Worm (Caenorhabditis elegans): ENCODE results near the gene C43G2.3.

The C43G2.3 gene

ce11 chrIV:6577914-6578313, at the start of gene C43G2.3:
C43G2.3 (plus strand) TSS chrIV:6578214.
- TF ChIP-seq sptf-1 (tag; optimal IDR thresholded peaks at IDR 0.05) (no peak), nhr-76 (tag; optimal IDR thresholded peaks at IDR 0.05) (no peak), nhr-12 (tag; optimal IDR thresholded peaks at IDR 0.05) (no peak), lin-32 (GFP tag; optimal IDR thresholded peaks at IDR 0.05) (no peak), bed-3 (GFP tag; optimal IDR thresholded peaks at IDR 0.05) (no peak), lin-13 (tag; optimal IDR thresholded peaks at IDR 0.05) (no peak), M03D4.4 (tag; optimal IDR thresholded peaks at IDR 0.05) (no peak), ceh-39 (tag; optimal IDR thresholded peaks at IDR 0.05) (no peak), mab-5 (tag; optimal IDR thresholded peaks at IDR 0.05) (no peak), elt-1 (tag; optimal IDR thresholded peaks at IDR 0.05; ENCODE audit: borderline replicate concordance, insufficient read depth) (no peak), tbx-8 (GFP tag; optimal IDR thresholded peaks at IDR 0.05) (no peak), mep-1 (tag; optimal IDR thresholded peaks at IDR 0.05) (no peak)

DNA sequence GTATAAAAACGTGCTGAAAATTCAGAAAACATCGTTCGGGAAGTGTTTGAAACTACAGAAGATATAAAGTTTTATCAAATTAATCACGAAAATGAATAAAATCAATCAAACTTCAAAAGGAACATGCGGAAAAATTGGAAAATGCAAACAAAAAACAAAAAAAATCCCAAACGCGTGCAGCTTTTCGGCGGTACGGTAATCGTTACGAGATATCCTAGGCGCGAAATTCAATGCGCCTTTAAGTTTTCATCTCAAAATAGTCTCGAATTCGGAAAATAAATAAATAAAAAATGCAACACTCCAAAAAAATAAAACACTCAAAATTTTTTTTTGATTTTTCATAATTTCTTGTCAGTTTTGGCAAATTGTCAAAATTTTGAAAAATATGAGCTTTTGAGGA, 48.2 kb upstream of the C43G2.3 start:
- TF ChIP-seq elt-3 (tag; optimal IDR thresholded peaks at IDR 0.05) (no peak), zip-8 (tag; optimal IDR thresholded peaks at IDR 0.05) (no peak), flh-1 (GFP tag; optimal IDR thresholded peaks at IDR 0.05) (no peak), pha-4 (tag; optimal IDR thresholded peaks at IDR 0.05) (no peak), nhr-76 (tag; optimal IDR thresholded peaks at IDR 0.05) (no peak), drap-1 (GFP tag; optimal IDR thresholded peaks at IDR 0.05) (no peak), cnd-1 (tag; optimal IDR thresholded peaks at IDR 0.05) (no peak), nhr-12 (tag; optimal IDR thresholded peaks at IDR 0.05) (no peak), M03D4.4 (tag; optimal IDR thresholded peaks at IDR 0.05) (no peak), ceh-43 (GFP tag; optimal IDR thresholded peaks at IDR 0.05) (no peak)

DNA sequence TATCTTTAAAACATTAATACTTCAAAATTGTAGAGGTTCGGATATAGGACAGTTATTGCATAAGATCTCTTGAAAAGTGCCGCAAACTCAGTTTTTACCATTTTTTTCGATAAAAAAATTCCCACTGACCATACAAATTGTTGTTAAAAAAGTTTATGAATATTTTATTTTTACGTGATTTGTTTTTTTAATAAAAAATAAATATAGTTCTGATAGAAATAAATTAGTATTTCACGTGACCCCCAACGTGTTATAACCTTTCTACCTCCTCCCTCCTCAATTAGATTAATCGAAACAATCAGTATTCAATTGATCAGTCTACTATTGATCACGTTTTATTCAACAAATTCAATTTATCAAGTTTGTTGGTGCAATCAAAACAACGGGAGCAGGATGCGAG, 46.6 kb upstream of the C43G2.3 start, which contains the start of gene C01G5.4:
Gene C01G5.4, plus strand, starts transcription at position 301 of the 400 bp plus-strand sequence.
- TF ChIP-seq nhr-28 (tag; optimal IDR thresholded peaks at IDR 0.05): no peak
- TF ChIP-seq lin-32 (GFP tag; optimal IDR thresholded peaks at IDR 0.05): no peak
- no peak for TF ChIP-seq bed-3 (GFP tag; optimal IDR thresholded peaks at IDR 0.05)
- no peak for TF ChIP-seq ceh-43 (GFP tag; optimal IDR thresholded peaks at IDR 0.05)
- no peak for TF ChIP-seq nhr-12 (tag; optimal IDR thresholded peaks at IDR 0.05)
- no peak for TF ChIP-seq sem-2 (GFP tag; optimal IDR thresholded peaks at IDR 0.05)
- TF ChIP-seq mls-2 (tag; optimal IDR thresholded peaks at IDR 0.05): no peak
- TF ChIP-seq blmp-1 (tag; optimal IDR thresholded peaks at IDR 0.05): no peak
- TF ChIP-seq hlh-1 (tag; optimal IDR thresholded peaks at IDR 0.05): no peak
- no peak for TF ChIP-seq nhr-76 (tag; optimal IDR thresholded peaks at IDR 0.05)
- TF ChIP-seq nhr-237 (tag; optimal IDR thresholded peaks at IDR 0.05): no peak
- no peak for TF ChIP-seq ceh-39 (tag; optimal IDR thresholded peaks at IDR 0.05)
- TF ChIP-seq unc-39 (tag; optimal IDR thresholded peaks at IDR 0.05): no peak

DNA sequence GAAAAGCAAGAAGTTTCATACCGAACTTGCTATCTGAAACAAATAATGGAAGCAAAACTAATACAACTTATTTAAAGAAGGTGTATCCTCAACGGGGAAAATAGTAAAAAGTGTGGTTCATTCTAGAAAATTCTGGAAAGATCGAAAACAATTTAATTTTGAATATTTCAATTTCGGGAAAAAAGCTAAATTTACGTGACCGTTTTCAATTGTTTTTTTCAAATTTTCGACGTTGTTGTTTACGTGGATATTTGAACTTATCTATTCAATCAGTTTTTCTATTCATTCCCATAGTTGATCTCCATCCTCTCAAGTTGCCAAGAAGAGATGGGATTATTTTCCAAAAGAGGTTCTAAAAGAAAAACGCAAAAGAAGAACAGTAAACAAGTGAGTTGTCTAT, 42.1 kb upstream of the C43G2.3 start, which contains the start of gene C01G5.3:
Gene C01G5.3, plus strand, starts transcription at position 301 of the 400 bp plus-strand sequence.
- TF ChIP-seq sem-2 (GFP tag; optimal IDR thresholded peaks at IDR 0.05) (no peak), ztf-11 (tag; optimal IDR thresholded peaks at IDR 0.05) (no peak), nhr-28 (tag; optimal IDR thresholded peaks at IDR 0.05) (no peak), lin-32 (GFP tag; optimal IDR thresholded peaks at IDR 0.05) (no peak), lin-13 (tag; optimal IDR thresholded peaks at IDR 0.05) (no peak), mep-1 (tag; optimal IDR thresholded peaks at IDR 0.05) (no peak), pha-4 (tag; optimal IDR thresholded peaks at IDR 0.05) (no peak), blmp-1 (tag; optimal IDR thresholded peaks at IDR 0.05) (no peak), unc-120 (tag; optimal IDR thresholded peaks at IDR 0.05; ENCODE audit: poor library complexity, severe bottlenecking) (no peak), M03D4.4 (tag; optimal IDR thresholded peaks at IDR 0.05) (no peak), cnd-1 (tag; optimal IDR thresholded peaks at IDR 0.05) (no peak), snpc-4 (tag; optimal IDR thresholded peaks at IDR 0.05) (no peak), ceh-83 (GFP tag; optimal IDR thresholded peaks at IDR 0.05) (no peak)

ce11 chrIV:6541435-6541834, 36.6 kb upstream of the C43G2.3 start, which contains the start of gene C01G5.25:
C01G5.25 (plus strand) TSS chrIV:6541684.
- TF ChIP-seq unc-120 (tag; optimal IDR thresholded peaks at IDR 0.05; ENCODE audit: poor library complexity, severe bottlenecking): no peak
- no peak for TF ChIP-seq blmp-1 (tag; optimal IDR thresholded peaks at IDR 0.05)
- no peak for TF ChIP-seq nhr-76 (tag; optimal IDR thresholded peaks at IDR 0.05)
- no peak for TF ChIP-seq M03D4.4 (tag; optimal IDR thresholded peaks at IDR 0.05)
- no peak for TF ChIP-seq ceh-83 (GFP tag; optimal IDR thresholded peaks at IDR 0.05)
- no peak for TF ChIP-seq sptf-1 (tag; optimal IDR thresholded peaks at IDR 0.05)
- TF ChIP-seq pha-4 (tag; optimal IDR thresholded peaks at IDR 0.05): no peak
- TF ChIP-seq hlh-1 (tag; optimal IDR thresholded peaks at IDR 0.05): no peak
- TF ChIP-seq unc-62 (GFP tag; optimal IDR thresholded peaks at IDR 0.05): no peak
- TF ChIP-seq nhr-12 (tag; optimal IDR thresholded peaks at IDR 0.05): no peak
- TF ChIP-seq lsy-2 (tag; optimal IDR thresholded peaks at IDR 0.05): no peak
- no peak for TF ChIP-seq nhr-2 (tag; optimal IDR thresholded peaks at IDR 0.05)
- TF ChIP-seq mls-2 (tag; optimal IDR thresholded peaks at IDR 0.05): no peak
- no peak for TF ChIP-seq nhr-237 (tag; optimal IDR thresholded peaks at IDR 0.05)
- no peak for TF ChIP-seq ztf-11 (tag; optimal IDR thresholded peaks at IDR 0.05)

All from whole organism, mixed stage, embryonic.